Worm (Caenorhabditis elegans): Measurements from ENCODE around the gene C07E3.8.

Gene C07E3.8

ce11 chrII:10382247-10382646 is 30.2 kb downstream of the C07E3.8 start (continued):
- TF ChIP-seq Y79H2A.3 (GFP tag; conservative IDR thresholded peaks at IDR 0.05) (no peak), lag-1 (GFP tag; IDR thresholded peaks at IDR 0.05) (no peak), bed-2 (GFP tag; IDR thresholded peaks at IDR 0.05) (no peak), pbrm-1 (GFP tag; IDR thresholded peaks at IDR 0.05) (0 out of 2 replicates have a peak, but pooled peaks have one; percentile 11), F37B4.10 (GFP tag; IDR thresholded peaks at IDR 0.05) (no peak), nhr-27 (tag; optimal IDR thresholded peaks at IDR 0.05) (no peak), aptf-2 (GFP tag; conservative IDR thresholded peaks at IDR 0.05) (no peak), attf-5 (GFP tag; optimal IDR thresholded peaks at IDR 0.05) (peak; percentile 26), dox-1 (GFP tag; IDR thresholded peaks at IDR 0.05) (peak; percentile 73), K12H6.12 (tag; optimal IDR thresholded peaks at IDR 0.05) (no peak), F22D6.2 (tag; optimal IDR thresholded peaks at IDR 0.05) (no peak), T26A5.8 (tag; optimal IDR thresholded peaks at IDR 0.05) (no peak), fkh-3 (tag; optimal IDR thresholded peaks at IDR 0.05) (no peak), tbx-9 (tag; optimal IDR thresholded peaks at IDR 0.05; ENCODE audit: borderline replicate concordance) (no peak)

- peak; percentile 54; the same call in 1 of the 2 replicates for TF ChIP-seq zfh-2 (GFP tag; conservative IDR thresholded peaks at IDR 0.05)
- no peak for TF ChIP-seq die-1 (tag; optimal IDR thresholded peaks at IDR 0.05)
- no peak for TF ChIP-seq dox-1 (GFP tag; IDR thresholded peaks at IDR 0.05)
- no peak for TF ChIP-seq hrde-1 (tag; optimal IDR thresholded peaks at IDR 0.05; ENCODE audit: borderline replicate concordance)
- TF ChIP-seq nhr-80 (tag; optimal IDR thresholded peaks at IDR 0.05) = peak; percentile 32
- no peak for TF ChIP-seq cebp-1 (GFP tag; IDR thresholded peaks at IDR 0.05)
- peak; percentile 25 for TF ChIP-seq cebp-1 (tag; optimal IDR thresholded peaks at IDR 0.05)
These were observed 32.8 kb downstream of the C07E3.8 start, which contains the start of gene ztf-27 for ce11 chrII:10384680-10385383. Gene ztf-27 (plus strand): TSS chrII:10385333.

ce11 chrII:10388041-10388706 is 36.1 kb downstream of the C07E3.8 start:
- TF ChIP-seq ceh-91 (GFP tag; IDR thresholded peaks at IDR 0.05) = no peak
- TF ChIP-seq sptf-2 (GFP tag; optimal IDR thresholded peaks at IDR 0.05) = no peak
- TF ChIP-seq tbx-9 (tag; optimal IDR thresholded peaks at IDR 0.05; ENCODE audit: borderline replicate concordance) = no peak
- no peak for TF ChIP-seq ztf-26 (tag; optimal IDR thresholded peaks at IDR 0.05)
- TF ChIP-seq madf-3 (GFP tag; IDR thresholded peaks at IDR 0.05) = no peak
- TF ChIP-seq mcd-1 (GFP tag; IDR thresholded peaks at IDR 0.05) = peak; percentile 46; the same call in 1 of the 2 replicates
- TF ChIP-seq snpc-3.4 (tag; optimal IDR thresholded peaks at IDR 0.05) = peak; percentile 36
- TF ChIP-seq chd-7 (tag; optimal IDR thresholded peaks at IDR 0.05) = peak; percentile 33
- no peak for TF ChIP-seq gei-17 (GFP tag; optimal IDR thresholded peaks at IDR 0.05)
- peak; percentile 23; the same call in 1 of the 2 replicates for TF ChIP-seq pbrm-1 (GFP tag; IDR thresholded peaks at IDR 0.05)
- TF ChIP-seq bed-2 (GFP tag; IDR thresholded peaks at IDR 0.05) = no peak
- TF ChIP-seq F57C9.4 (tag; optimal IDR thresholded peaks at IDR 0.05) = no peak
- TF ChIP-seq lsy-27 (tag; optimal IDR thresholded peaks at IDR 0.05; ENCODE audit: borderline replicate concordance, insufficient read depth) = no peak
- TF ChIP-seq snpc-1.3 (tag; optimal IDR thresholded peaks at IDR 0.05; ENCODE audit: insufficient read depth) = peak; percentile 78
- no peak for TF ChIP-seq cebp-1 (GFP tag; IDR thresholded peaks at IDR 0.05)
- peak; percentile 68 for TF ChIP-seq cebp-1 (tag; optimal IDR thresholded peaks at IDR 0.05)
- no peak for TF ChIP-seq fkh-3 (tag; optimal IDR thresholded peaks at IDR 0.05)
- no peak for TF ChIP-seq nhr-27 (tag; optimal IDR thresholded peaks at IDR 0.05)
- no peak for TF ChIP-seq die-1 (tag; optimal IDR thresholded peaks at IDR 0.05)
- TF ChIP-seq let-607 (tag; optimal IDR thresholded peaks at IDR 0.05) = peak in 1 of 2 experiments; percentile 35
- no peak for TF ChIP-seq zfh-2 (GFP tag; conservative IDR thresholded peaks at IDR 0.05)
- peak; percentile 59 for TF ChIP-seq lin-40 (tag; optimal IDR thresholded peaks at IDR 0.05)
- TF ChIP-seq unc-130 (GFP tag; optimal IDR thresholded peaks at IDR 0.05) = no peak
- peak; percentile 0 for TF ChIP-seq ceh-27 (GFP tag; optimal IDR thresholded peaks at IDR 0.05)
- TF ChIP-seq ztf-22 (GFP tag; optimal IDR thresholded peaks at IDR 0.05) = no peak
- TF ChIP-seq lin-54 (GFP tag; optimal IDR thresholded peaks at IDR 0.05) = peak; percentile 62
- TF ChIP-seq somi-1 (GFP tag; optimal IDR thresholded peaks at IDR 0.05) = no peak
- TF ChIP-seq nhr-90 (tag; optimal IDR thresholded peaks at IDR 0.05) = no peak
- no peak for TF ChIP-seq F39B2.1 (GFP tag; IDR thresholded peaks at IDR 0.05)
- TF ChIP-seq K11D2.4 (GFP tag; IDR thresholded peaks at IDR 0.05) = no peak

Data from whole organism, young adult.